Worm (Caenorhabditis elegans): ENCODE results near the gene B0546.3.
"Not testable (repeated sequence)": the region's sequence is repeated elsewhere in the genome, so short reads cannot be mapped to it uniquely, and the experiment has no call there.

Gene B0546.3

DNA sequence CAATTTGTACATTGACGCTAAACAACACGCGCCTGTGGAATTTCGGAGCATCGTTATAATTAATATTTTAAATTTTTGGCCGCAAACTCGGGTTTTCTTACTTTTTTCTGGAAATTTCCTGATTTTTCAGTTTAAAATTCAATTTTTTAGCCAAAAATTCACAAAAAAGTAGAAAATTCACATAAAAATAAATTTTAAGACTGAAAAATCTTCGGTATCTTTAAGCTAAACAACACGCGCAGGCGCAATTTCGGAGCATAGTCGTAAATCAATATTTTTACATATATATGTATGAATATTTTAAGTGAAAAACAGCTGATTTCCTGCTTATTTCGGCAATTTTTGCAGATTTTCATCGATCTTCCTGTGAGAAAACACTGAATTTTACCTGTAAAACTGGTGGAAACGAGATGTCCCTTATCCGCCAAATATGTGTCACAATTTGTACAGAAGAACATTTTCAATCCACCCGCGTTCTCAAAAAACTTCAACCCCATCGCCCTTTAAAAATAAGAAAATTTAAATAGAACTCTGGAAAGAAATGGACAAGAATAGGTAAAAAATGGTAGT, at the start of gene B0546.3:
Gene B0546.3, minus strand, starts transcription at position 504 of the 570 bp plus-strand sequence.
- TF ChIP-seq unc-62 (GFP tag; optimal IDR thresholded peaks at IDR 0.05) = no peak

DNA sequence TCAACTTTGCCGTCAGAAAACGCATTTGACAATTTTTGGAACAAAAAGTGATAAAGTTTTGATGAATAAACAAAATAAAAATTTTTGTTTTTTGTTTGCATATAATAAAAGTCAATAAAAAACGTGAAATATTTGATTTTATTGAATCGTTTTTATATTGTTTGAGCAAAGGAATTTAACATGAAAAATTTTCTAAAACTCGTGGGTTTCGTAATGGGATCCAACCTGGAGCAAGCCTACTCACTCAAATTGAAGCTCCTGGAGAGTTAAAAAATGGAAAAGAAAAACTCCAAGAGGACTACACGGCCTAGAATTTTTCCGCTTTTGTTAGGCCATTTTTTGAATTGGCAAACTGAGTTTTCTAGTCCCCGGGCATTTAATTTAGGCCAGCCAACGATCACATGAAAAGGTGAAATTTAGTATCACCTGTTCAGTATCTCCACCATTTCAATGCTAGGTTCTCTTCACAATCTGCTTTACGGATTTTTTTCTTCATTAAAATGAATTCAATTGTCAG, 45.9 kb upstream of the B0546.3 start, which contains the start of the genes C04C3.9 and srz-60:
Gene C04C3.9, minus strand, starts transcription at position 101 of the 517 bp plus-strand sequence.
Gene srz-60, plus strand, starts transcription at position 467 of the 517 bp plus-strand sequence.
- no peak for TF ChIP-seq unc-62 (GFP tag; optimal IDR thresholded peaks at IDR 0.05)

DNA sequence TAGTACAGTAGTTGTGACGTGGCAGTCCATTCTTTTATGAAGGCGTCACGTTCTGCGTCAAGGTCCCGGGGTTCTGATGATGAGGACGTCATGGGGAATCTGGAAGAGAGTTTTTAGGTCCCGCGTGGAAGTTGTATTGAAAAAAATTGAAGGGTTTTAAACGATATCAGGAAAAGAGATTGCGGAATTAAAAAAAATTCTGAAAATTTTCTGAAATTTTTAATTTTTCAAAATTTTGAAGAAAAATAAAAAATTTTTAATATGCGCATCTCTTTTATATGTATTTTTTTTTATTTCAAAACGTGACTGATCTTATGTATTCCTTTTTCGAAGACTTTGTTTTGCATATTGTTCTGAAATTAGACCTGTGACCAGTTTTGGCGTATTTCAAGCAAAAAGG, 39.9 kb upstream of the B0546.3 start, which contains the start of gene C04C3.6:
Gene C04C3.6, minus strand, starts transcription at position 101 of the 400 bp plus-strand sequence.
- no peak for TF ChIP-seq unc-62 (GFP tag; optimal IDR thresholded peaks at IDR 0.05)

DNA sequence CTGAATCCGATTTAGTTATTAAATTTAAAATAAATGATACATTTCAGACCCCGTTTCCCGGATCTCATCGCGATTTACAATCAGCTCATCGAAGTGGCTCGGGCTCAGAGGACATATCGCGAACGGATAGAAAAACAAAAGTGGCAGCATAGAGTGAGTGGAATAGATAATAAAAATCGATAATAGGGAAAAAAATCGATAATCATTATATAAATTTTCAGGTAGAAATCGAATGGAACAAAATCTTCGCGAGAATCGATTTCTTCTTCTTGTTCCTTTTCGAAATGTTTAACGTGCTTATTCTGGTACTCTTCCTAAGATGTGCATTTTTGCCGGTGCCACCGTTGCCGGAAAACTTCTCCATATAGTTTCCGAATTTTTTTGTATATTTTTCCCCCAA, 36.1 kb upstream of the B0546.3 start:
- TF ChIP-seq unc-62 (GFP tag; optimal IDR thresholded peaks at IDR 0.05) = no peak

DNA sequence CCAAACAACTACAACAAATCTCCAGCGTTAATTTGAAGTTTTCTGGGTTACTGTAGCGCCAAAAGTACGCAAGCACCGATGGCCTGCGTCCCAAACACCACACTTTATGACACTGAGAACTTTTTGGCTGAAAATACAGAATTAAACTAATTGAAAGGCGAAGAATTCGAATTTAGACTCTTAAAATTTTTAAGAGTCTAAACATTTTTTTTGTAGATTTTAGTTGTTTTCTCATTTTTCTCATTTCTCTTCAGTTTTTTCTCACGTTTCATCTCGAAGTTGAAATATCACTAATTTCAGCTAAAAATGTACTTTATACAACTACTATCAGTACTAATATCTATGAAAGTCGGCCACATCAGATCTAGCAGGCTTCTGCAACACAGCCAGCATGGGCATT, 32.7 kb upstream of the B0546.3 start, which contains the start of gene lgc-9:
Gene lgc-9, plus strand, starts transcription at position 301 of the 400 bp plus-strand sequence.
- TF ChIP-seq unc-62 (GFP tag; optimal IDR thresholded peaks at IDR 0.05) = no peak

DNA sequence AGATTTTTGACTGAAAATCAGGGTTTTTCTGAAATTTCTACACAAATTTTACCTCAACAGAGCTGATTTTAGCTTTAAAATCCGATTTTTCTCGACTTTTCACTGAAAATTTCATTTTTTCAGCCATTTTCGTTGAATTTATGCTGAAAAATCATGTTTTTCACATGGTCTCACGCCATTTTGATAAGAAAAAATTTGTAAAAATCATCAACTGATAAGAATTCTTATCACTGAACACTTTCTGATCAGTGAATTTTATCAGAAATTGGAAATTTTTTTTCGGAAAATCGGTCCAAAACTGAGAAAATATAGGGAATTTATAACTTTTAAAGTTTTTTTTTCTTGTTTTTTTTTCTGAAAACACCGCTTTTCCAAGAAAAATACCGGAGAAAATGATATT, 18.3 kb upstream of the B0546.3 start:
- no peak for TF ChIP-seq unc-62 (GFP tag; optimal IDR thresholded peaks at IDR 0.05)

DNA sequence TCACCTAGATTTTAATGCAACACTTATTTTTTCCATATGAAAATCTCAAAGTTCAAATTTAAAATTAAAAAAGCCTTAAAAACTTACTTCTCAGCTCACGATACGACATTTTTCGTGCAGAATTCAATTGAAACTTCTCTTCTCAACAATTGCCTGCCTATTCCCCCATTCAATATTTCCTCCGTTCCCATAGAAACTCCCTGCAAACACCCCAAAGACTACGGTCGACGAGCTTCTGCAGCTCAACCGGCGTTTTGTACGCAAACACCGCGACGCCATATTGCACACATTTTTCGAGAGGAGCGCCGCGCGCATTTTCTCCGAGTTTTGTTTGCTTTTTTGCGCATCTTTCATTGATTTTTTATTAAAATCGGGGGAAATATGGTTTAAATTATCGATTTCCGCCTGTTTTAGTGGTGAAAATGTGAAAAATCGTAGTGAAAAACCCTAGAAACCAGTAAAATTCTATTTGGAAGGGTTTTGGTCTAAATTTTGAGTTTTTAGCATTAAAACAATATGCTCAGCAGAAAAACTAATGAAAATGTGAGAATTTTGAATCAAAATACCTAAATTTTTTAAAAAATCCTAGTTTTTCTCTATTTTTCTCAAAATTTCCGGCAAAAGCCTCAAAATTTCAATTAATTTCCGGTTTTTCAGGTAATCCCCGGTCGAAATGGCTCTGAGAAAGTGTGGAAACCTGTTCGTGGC, 16.5 kb upstream of the B0546.3 start, which contains the start of the genes dyf-3 and pdhb-1:
Gene dyf-3, minus strand, starts transcription at position 217 of the 708 bp plus-strand sequence.
Gene pdhb-1, plus strand, starts transcription at position 658 of the 708 bp plus-strand sequence.
- TF ChIP-seq unc-62 (GFP tag; optimal IDR thresholded peaks at IDR 0.05) = no peak

DNA sequence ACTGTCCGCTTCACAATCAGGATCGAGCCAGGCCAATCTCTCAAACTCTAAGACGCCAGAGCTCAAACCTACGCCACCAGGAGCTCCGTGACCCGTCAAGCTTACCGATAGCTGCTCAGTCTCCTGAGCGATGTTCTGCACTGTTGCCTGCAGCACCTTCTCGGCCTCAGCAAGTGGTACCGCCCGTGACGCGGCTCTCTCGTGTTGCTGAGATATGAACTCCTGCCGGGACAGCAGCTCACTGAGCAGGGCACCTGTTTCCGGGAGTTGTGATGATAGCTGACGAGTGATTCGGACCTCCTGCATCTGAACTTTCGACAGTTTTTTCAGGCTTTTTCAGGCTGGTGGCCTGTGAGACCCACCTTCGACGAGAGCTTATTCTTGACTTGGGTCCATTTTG, 15.4 kb upstream of the B0546.3 start:
- no peak for TF ChIP-seq unc-62 (GFP tag; optimal IDR thresholded peaks at IDR 0.05)

DNA sequence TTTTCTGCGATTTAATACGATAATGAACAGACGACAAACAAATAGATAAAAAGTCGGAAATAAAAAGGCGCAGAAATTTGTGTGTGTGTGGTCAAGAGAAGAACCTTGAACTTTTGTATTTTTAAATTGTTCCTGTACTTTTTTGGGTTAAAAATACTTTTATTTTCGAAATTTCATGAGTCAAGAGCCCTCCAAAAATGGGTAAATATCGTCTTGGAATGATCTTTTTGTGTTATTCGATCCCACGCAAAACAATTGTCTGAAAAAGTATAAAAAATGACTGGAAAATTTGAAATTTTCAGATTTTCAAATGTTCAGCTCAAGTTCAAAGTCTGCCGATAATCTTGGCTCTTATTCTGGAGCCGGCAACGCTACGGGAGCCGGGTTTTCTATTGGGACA, 12.9 kb upstream of the B0546.3 start, which contains the start of gene C04C3.14:
Gene C04C3.14, plus strand, starts transcription at position 301 of the 400 bp plus-strand sequence.
- no peak for TF ChIP-seq unc-62 (GFP tag; optimal IDR thresholded peaks at IDR 0.05)

DNA sequence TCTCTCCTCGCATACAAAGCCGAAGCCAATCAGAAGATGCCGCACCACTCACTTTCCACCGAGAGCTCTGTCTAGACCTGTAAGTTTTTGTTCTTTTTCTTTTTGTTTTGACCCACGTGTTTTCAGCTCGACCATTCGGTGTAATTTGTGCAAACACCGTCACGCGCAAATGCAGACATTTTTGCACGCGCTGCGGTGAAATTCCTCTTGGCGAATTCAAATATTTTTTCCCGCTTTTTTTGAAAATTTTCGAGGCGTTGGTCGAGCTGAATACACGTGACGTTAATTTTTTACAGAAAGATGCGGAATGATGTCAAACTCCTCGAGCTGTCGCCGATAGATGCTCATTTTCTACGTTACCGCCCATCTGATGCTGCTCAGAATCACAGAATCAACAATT, 11.4 kb upstream of the B0546.3 start, which contains the start of gene C04C3.4:
Gene C04C3.4, plus strand, starts transcription at position 301 of the 400 bp plus-strand sequence.
- TF ChIP-seq unc-62 (GFP tag; optimal IDR thresholded peaks at IDR 0.05) = not testable (repeated sequence)

DNA sequence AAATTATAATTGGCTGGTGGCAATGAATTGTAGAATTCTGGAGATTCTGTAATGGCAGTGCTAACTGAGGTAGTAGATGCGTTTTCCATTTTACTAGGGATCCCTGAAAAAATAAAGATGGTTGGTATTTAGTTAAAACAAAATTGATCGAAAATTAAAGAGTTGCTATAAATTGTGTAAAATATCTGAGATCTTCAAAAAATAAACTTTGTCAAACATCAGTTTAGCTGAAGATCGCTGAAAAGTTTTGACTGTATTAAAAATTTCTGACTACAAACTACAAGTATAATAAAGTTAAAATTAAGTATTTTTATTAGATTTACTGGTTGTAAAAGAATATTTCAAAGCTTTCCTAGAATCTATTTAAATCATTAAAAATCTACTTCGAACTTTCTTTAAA, 7.4 kb upstream of the B0546.3 start, which contains the start of gene B0546.5:
Gene B0546.5, minus strand, starts transcription at position 101 of the 400 bp plus-strand sequence.
- TF ChIP-seq unc-62 (GFP tag; optimal IDR thresholded peaks at IDR 0.05) = not testable (repeated sequence)

DNA sequence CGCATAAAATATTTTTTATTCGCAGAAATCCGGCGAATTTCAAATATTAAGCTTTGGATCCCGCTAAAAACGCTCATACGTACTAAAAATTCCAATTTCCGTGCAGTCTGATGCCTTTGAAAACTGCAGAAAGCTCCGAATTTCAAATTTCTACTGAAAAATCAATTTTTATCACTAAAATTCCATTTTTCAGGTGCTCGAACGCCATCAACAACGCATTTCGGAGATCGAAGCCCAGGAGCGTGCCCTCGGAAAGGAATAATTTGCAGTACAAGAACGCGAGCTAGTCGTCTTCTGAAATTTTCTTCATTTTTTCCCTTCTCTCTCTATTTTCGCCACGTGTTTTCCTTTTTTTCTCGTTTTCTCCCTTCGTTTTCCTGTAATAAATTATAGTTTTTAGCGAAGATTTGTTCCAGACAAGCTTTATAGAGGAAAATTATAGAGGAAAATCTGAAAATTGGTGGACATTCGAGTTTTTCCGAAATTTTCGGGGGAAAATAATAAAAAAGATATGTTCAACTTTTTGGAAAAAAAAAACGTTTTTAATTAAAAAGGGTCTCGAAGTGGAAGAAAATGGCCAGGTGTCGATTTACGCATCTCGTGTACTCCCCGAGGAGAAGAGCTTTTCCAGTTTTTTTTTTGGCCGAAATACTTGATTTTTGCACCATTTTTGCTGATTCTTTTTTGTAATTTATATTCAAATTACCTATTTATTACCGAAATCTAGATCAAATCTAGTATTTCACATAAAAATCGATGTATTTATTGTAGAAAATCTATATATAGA, 4.1 kb upstream of the B0546.3 start:
- no peak for TF ChIP-seq unc-62 (GFP tag; optimal IDR thresholded peaks at IDR 0.05)

DNA sequence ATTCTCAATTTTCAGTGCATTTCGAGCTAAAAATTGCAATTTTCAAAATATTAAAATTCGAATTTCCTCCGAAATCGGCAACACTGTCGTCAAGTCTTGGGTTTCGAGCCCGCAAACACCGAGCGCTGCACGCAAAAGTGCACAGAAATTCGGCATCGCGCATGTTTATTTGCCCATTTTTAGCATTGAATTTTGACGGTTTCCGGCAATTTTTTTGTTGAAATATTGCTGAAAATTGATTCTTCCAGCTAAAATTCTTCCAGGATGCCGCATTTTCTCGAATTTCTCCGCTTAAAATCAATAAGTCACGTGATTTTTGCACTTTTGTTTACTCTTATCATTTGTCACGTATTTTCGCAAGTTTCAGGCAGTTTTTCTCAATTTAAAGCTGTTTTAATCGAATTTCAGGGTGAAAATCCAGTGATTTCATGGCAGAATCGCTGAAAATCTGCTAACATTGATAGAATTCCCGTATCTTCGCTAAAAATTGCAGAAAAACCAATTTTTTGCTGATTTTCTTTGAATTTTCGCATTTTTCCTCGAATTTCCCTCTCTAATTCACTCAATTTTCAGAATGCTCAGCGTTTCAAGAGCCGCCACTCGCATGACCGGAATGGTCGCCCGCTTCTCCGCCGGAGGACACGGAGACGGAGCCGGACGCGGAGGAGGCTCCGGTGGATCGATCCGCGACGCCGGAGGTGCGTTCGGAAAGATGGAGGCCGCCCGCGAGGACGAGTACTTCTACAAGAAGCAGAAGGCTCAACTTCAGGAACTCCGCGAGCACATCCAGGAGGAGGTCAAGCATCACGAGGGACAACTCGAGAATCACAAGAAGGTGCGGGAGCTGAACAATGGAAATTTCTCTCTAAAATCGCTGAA, 2.9 kb upstream of the B0546.3 start, which contains the start of gene mai-2:
Gene mai-2, plus strand, starts transcription at position 574 of the 879 bp plus-strand sequence.
- no peak for TF ChIP-seq unc-62 (GFP tag; optimal IDR thresholded peaks at IDR 0.05)

DNA sequence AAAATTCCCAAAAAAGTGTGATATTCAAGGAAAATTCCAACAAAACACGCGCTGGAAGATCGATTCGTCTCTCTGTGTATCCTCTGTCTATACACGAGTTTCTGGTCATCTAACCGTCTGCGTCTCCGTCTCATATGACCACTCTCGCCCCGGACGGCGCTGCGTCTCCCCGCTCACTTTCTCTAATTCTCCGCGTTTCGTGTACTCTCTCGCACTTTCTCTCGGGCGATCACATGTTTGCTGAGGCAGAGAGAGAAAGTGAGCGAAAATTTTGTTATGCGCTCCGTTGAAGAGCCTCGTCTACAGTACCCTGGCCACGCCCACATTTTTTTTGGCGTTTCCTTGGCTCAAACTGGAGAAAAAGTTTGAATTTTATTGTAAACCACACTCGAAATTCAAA, 2.0 kb upstream of the B0546.3 start:
- no peak for TF ChIP-seq unc-62 (GFP tag; optimal IDR thresholded peaks at IDR 0.05)

Measured in whole organism, dauer.